Fruit fly (Drosophila melanogaster): Measurements from ENCODE around the gene bwa.
A peak's percentile ranks its signal among the peaks of the same experiment; 100 is the strongest.

DNA sequence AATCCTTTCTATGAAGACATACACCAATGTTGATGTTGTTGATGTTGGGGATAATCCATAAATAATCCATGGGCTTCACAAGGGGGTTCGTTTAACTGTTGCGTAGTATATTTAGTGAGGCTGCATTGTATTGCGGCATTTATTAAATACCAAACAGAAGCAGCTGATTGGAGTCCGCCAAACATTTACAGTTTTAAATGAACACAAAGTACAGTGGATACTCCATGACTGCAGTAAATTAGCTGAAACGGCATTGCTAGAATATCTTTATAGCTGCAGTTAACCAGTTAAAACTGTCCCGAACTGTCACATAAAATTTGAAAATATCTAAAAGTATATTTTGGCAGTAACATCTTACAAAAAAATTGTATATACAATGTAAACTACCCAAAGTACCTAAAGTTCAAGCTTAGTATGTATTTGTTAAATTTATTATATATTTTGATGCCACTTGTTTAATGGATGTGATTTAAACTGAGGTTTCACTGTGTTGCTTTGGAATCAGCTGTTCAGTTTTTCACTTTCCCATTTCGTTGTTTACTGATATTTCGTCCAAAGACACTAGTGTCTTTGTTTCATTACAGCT is 25.0 kb downstream of the bwa start, which contains the start of the genes CG10747 and Pyroxd1:
- TF ChIP-seq CG14711 (tag; optimal IDR thresholded peaks at IDR 0.05) (peak; percentile 95), CG5204 (GFP tag; optimal IDR thresholded peaks at IDR 0.05) (peak; percentile 99), CG11617 (GFP tag; optimal IDR thresholded peaks at IDR 0.05) (peak; percentile 99), bab1 (GFP tag; optimal IDR thresholded peaks at IDR 0.05) (peak; percentile 99), tj (GFP tag; optimal IDR thresholded peaks at IDR 0.05) (peak; percentile 90), Clk (GFP tag; optimal IDR thresholded peaks at IDR 0.05) (peak; percentile 97), CG7101 (tag; optimal IDR thresholded peaks at IDR 0.05) (peak; percentile 98), cnc (optimal IDR thresholded peaks at IDR 0.05) (no peak)

Measured in whole organism, adult.